Fruit fly (Drosophila melanogaster): ENCODE results near the gene CG34323.

Gene CG34323

DNA sequence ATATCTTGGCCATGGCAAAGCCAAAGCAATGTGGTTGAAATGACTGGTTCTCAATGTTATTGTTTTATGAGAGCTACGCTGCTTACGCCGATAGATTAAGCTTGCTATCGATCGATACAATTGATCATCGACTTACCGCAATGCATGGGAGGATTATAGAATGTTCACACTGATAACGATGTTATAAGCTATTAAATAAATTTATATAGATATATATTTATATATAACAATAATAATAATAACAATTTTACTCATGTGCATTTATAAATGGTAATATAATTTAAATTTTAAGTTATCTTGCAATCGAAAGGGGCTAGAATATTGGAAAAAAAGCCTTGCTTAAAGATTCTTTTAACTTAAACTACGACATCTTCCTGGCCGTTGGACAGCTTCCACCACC lies 2.5 kb downstream of the CG34323 start, which contains the start of gene moon:
moon (minus strand) TSS at position 101 of the 400 bp plus-strand sequence.
- TF ChIP-seq usp (GFP tag; optimal IDR thresholded peaks at IDR 0.05): no peak
- no peak for TF ChIP-seq brk (GFP tag; optimal IDR thresholded peaks at IDR 0.05)
- TF ChIP-seq Mio (GFP tag; optimal IDR thresholded peaks at IDR 0.05): no peak
- no peak for TF ChIP-seq dsf (GFP tag; optimal IDR thresholded peaks at IDR 0.05; ENCODE audit: borderline replicate concordance)
- no peak for TF ChIP-seq Hr78 (GFP tag; optimal IDR thresholded peaks at IDR 0.05)

DNA sequence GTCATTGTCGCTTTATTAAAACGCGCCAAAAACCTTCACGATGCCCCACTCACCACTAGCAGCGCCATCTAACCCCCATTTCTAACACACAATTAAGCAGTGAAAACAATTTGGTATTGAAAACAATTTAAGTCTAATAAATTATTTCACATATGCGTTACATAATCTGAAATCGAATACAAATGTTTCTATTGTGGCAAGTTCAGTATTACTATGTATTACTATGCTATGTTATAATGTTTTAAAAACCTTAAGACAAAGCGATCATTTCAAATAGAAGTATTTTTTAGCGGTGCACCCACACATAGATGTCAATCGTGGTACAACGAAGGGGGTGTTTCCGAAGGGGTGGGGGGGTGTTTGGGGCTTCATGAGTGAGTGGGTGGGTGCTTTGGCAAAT lies 3.4 kb downstream of the CG34323 start:
- TF ChIP-seq Jra (GFP tag; optimal IDR thresholded peaks at IDR 0.05) (no peak), HLH106 (tag; optimal IDR thresholded peaks at IDR 0.05) (peak; percentile 25), dl (GFP tag; optimal IDR thresholded peaks at IDR 0.05; ENCODE audit: insufficient read depth in 1 of 2, partially characterized antibody in 2 of 2) (no peak), br (GFP tag; optimal IDR thresholded peaks at IDR 0.05) (no peak), Sp1 (GFP tag; optimal IDR thresholded peaks at IDR 0.05) (peak; percentile 5)

DNA sequence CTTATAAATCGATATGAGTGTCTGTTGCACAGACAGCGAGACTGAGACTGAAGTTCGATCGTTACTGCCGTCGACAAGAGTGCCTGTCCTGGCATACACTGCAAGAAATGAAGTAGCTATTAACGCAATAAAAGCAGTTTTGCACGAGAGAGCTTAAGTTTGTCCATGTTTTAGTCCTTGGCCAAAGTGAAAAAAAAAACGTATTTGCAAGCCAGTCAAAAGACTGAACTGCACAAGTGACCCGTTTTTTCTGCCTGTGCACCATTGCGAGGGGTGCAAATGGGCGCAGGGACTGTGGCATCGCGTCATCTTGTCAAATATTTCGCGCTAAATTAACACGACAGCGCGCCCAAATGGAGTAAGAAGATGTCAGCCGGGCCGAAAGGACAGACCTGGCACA lies 5.3 kb downstream of the CG34323 start:
- TF ChIP-seq Dfd (GFP tag; optimal IDR thresholded peaks at IDR 0.05) (no peak), foxo (GFP tag; optimal IDR thresholded peaks at IDR 0.05) (peak in 1 of 2 experiments; percentile 32), fru (GFP tag; optimal IDR thresholded peaks at IDR 0.05) (peak; percentile 19)

DNA sequence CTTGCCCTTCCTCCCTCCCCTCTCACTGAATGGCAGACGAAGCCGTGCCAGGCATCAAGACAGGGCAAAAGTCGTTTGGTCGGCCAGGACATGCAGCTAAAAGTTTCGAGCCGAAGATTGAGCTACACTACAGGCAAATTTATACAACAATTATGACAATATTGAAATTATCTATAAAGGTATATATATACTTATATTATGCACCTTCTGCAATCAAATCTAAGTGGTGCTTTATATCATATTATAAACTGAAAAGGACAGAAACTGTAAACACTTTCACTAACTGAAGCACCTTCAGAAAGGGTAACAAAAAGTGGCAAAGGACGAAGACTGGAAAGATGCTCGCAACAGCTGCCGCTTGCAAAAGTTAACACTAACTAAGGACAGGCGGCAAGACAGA lies 6.0 kb downstream of the CG34323 start:
- TF ChIP-seq br (GFP tag; optimal IDR thresholded peaks at IDR 0.05) (no peak), HLH106 (tag; optimal IDR thresholded peaks at IDR 0.05) (peak; percentile 0)

DNA sequence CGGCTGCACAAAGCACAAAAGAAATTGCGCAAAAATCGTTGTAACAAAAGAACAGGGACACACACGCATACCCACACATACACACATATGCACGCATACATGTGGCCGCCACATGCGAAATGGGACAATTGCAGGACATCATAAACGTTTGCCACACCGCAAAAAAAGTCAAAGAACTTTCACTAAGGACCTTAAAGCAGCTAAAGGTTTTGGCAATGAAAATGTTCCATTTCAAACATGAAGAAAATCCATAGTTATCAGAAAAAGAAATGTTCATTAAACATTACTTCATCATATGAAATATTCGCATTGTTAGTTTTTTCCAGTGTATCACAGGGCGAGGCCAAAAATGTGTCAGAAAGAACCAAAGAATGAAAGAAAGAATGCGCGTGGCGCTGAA lies 12.0 kb downstream of the CG34323 start:
- TF ChIP-seq foxo (GFP tag; optimal IDR thresholded peaks at IDR 0.05) (peak in 1 of 2 experiments; percentile 9), sv (GFP tag; optimal IDR thresholded peaks at IDR 0.05) (no peak), Sp1 (GFP tag; optimal IDR thresholded peaks at IDR 0.05) (peak; percentile 13), Hr83 (GFP tag; optimal IDR thresholded peaks at IDR 0.05; ENCODE audit: poor library complexity, severe bottlenecking) (no peak), HLH106 (tag; optimal IDR thresholded peaks at IDR 0.05) (peak; percentile 20), N (GFP tag; optimal IDR thresholded peaks at IDR 0.05) (no peak), Rel (GFP tag; optimal IDR thresholded peaks at IDR 0.05) (no peak), Rel (tag; optimal IDR thresholded peaks at IDR 0.05) (no peak), Dif (GFP tag; optimal IDR thresholded peaks at IDR 0.05; ENCODE audit: partially characterized antibody) (no peak), br (GFP tag; optimal IDR thresholded peaks at IDR 0.05) (no peak)

DNA sequence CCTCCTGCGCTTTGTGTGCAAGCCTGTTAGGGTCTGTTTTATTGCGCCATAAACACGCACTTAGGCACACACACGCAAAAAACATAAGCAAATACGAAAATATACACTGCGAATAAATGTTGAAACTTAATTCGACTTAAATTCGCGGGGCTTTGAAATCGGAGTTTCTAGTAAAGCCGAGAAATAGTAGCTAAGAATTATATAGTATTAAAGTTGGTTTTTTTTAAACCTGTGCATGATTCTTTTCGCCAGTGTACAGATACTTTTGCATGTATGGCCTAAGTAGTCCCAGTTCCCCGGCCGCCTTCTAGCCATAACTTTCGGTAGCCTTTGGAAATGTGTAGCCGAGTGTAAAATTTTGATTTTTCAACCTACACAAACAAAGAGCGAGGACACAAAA lies 14.2 kb downstream of the CG34323 start:
- TF ChIP-seq CG32264 (GFP tag; optimal IDR thresholded peaks at IDR 0.05) (no peak), psq (GFP tag; optimal IDR thresholded peaks at IDR 0.05) (no peak), Hr83 (GFP tag; optimal IDR thresholded peaks at IDR 0.05; ENCODE audit: poor library complexity, severe bottlenecking) (no peak), dmrt93B (GFP tag; optimal IDR thresholded peaks at IDR 0.05) (no peak), Abd-B (GFP tag; optimal IDR thresholded peaks at IDR 0.05) (no peak), Hr78 (GFP tag; optimal IDR thresholded peaks at IDR 0.05) (no peak), Hnf4 (GFP tag; optimal IDR thresholded peaks at IDR 0.05) (no peak), Rel (GFP tag; optimal IDR thresholded peaks at IDR 0.05) (no peak), Rel (tag; optimal IDR thresholded peaks at IDR 0.05) (no peak), CG9705 (GFP tag; optimal IDR thresholded peaks at IDR 0.05) (no peak), HLH106 (tag; optimal IDR thresholded peaks at IDR 0.05) (peak; percentile 2), foxo (GFP tag; optimal IDR thresholded peaks at IDR 0.05) (peak in 1 of 2 experiments; percentile 1), h (GFP tag; optimal IDR thresholded peaks at IDR 0.05) (peak; percentile 5), rgr (GFP tag; optimal IDR thresholded peaks at IDR 0.05) (no peak), Dfd (GFP tag; optimal IDR thresholded peaks at IDR 0.05) (no peak), pan (optimal IDR thresholded peaks at IDR 0.05) (no peak), dl (GFP tag; optimal IDR thresholded peaks at IDR 0.05; ENCODE audit: insufficient read depth in 1 of 2, partially characterized antibody in 2 of 2) (no peak), fru (GFP tag; optimal IDR thresholded peaks at IDR 0.05) (peak; percentile 7), Mio (GFP tag; optimal IDR thresholded peaks at IDR 0.05) (no peak), lola (GFP tag; optimal IDR thresholded peaks at IDR 0.05) (no peak), sage (GFP tag; optimal IDR thresholded peaks at IDR 0.05) (no peak), GATAd (GFP tag; optimal IDR thresholded peaks at IDR 0.05) (no peak), jim (GFP tag; optimal IDR thresholded peaks at IDR 0.05) (no peak), dsf (GFP tag; optimal IDR thresholded peaks at IDR 0.05; ENCODE audit: borderline replicate concordance) (no peak), OdsH (GFP tag; optimal IDR thresholded peaks at IDR 0.05) (no peak), ey (GFP tag; optimal IDR thresholded peaks at IDR 0.05) (no peak)

Measured in whole organism, wandering third instar larva.